Worm (Caenorhabditis elegans): Measurements from ENCODE around the gene T01D1.3.

DNA sequence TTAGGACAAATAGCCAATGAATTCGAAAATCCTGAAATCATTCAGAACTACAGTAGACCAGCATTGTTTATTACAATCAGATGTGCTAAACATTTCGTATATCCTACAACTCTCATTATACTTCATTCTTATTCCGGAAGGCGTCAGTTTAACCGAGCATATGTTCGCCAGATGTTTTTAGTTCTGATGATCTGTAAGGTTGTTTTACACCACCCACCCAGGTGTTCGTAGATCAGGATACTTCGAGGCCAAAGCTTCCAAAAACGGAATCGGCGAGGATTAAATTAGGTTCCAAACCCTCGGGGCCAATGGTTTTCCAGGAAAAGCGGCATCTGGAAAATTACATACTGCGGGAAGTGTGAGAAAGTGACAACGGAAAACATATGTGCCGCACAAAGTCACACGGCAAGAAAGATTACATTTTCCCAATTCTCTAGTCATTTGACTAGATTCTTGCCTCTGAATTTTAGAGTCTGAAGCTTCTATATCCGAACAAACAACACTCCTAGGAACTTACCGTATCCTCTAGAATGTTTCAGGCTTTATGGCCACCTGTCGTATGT lies 15.1 kb downstream of the T01D1.3 start:
- TF ChIP-seq fkh-10 (GFP tag; optimal IDR thresholded peaks at IDR 0.05) (no peak), sdz-12 (GFP tag; optimal IDR thresholded peaks at IDR 0.05) (no peak), nhr-10 (tag; optimal IDR thresholded peaks at IDR 0.05) (no peak), nhr-28 (tag; optimal IDR thresholded peaks at IDR 0.05) (no peak), mdl-1 (tag; optimal IDR thresholded peaks at IDR 0.05) (no peak), nhr-237 (tag; optimal IDR thresholded peaks at IDR 0.05) (no peak), unc-39 (tag; optimal IDR thresholded peaks at IDR 0.05) (no peak), zag-1 (tag; optimal IDR thresholded peaks at IDR 0.05) (no peak), nhr-77 (tag; optimal IDR thresholded peaks at IDR 0.05) (no peak), set-16 (GFP tag; IDR thresholded peaks at IDR 0.05) (no peak), nhr-25 (tag; optimal IDR thresholded peaks at IDR 0.05; ENCODE audit: borderline replicate concordance, insufficient read depth) (no peak), skn-1 (tag; optimal IDR thresholded peaks at IDR 0.05) (no peak), aha-1 (tag) (peak; percentile 95), F37D6.2 (tag; optimal IDR thresholded peaks at IDR 0.05) (no peak)

All from whole organism, L4 larva.